Fruit fly (Drosophila melanogaster) whole organism, embryonic: ENCODE measurements around the gene bab2.
A peak's percentile ranks its signal among the peaks of the same experiment; 100 is the strongest.

Source experiments
- Adf1 ChIP-seq: fragments of 200-800 bp; sonication (Bioruptor generic); IDR thresholded peaks from 2 replicates; pipeline ENCODE4 v1.3.6; 2022; ENCODE audit warnings: missing biosample characterization, missing genetic modification characterization
- Atf3 ChIP-seq: fragments of 200-800 bp; sonication (Bioruptor generic); optimal IDR thresholded peaks from 3 replicates; lab custom pipeline; 2016; ENCODE audit warnings: missing biosample characterization, missing genetic modification characterization
- Bdp1 ChIP-seq: fragments of 200-800 bp; sonication (Bioruptor generic); optimal IDR thresholded peaks from 3 replicates; lab custom pipeline; 2016; ENCODE audit warnings: missing biosample characterization, missing genetic modification characterization
- CG10274 ChIP-seq: fragments of 200-800 bp; sonication (Bioruptor generic); optimal IDR thresholded peaks from 3 replicates; lab custom pipeline; 2017; ENCODE audit warnings: missing biosample characterization, mild to moderate bottlenecking, missing genetic modification characterization
- CG11504 ChIP-seq: fragments of 200-800 bp; sonication (Bioruptor generic); optimal IDR thresholded peaks from 3 replicates; lab custom pipeline; 2019; ENCODE audit warnings: missing biosample characterization, mild to moderate bottlenecking, missing genetic modification characterization, moderate library complexity
- CG12155 ChIP-seq: fragments of 200-800 bp; sonication (Bioruptor generic); optimal IDR thresholded peaks from 3 replicates; lab custom pipeline; 2016; ENCODE audit warnings: missing biosample characterization, missing genetic modification characterization
- CG12236 ChIP-seq: fragments of 200-800 bp; sonication (Bioruptor generic); optimal IDR thresholded peaks from 2 replicates; lab custom pipeline; 2016; ENCODE audit warnings: missing biosample characterization, missing genetic modification characterization
- CG12391 ChIP-seq: fragments of 200-800 bp; sonication (Bioruptor generic); optimal IDR thresholded peaks from 3 replicates; lab custom pipeline; 2018; ENCODE audit warnings: missing biosample characterization, mild to moderate bottlenecking, missing genetic modification characterization, moderate library complexity
- CG12659 ChIP-seq: fragments of 200-800 bp; sonication (Bioruptor generic); optimal IDR thresholded peaks from 3 replicates; lab custom pipeline; 2017; ENCODE audit warnings: mild to moderate bottlenecking, missing biosample characterization, missing genetic modification reagents, missing genetic modification characterization
- CG13424 ChIP-seq: fragments of 200-800 bp; sonication (Bioruptor generic); optimal IDR thresholded peaks from 2 replicates; lab custom pipeline; 2019; ENCODE audit warnings: missing biosample characterization, mild to moderate bottlenecking, missing genetic modification characterization, moderate library complexity
- CG15011 ChIP-seq: fragments of 200-800 bp; sonication (Bioruptor generic); optimal IDR thresholded peaks from 3 replicates; lab custom pipeline; 2018; ENCODE audit warnings: missing biosample characterization, mild to moderate bottlenecking, missing genetic modification characterization
- CG1647 ChIP-seq: fragments of 200-800 bp; sonication (Bioruptor generic); optimal IDR thresholded peaks from 3 replicates; lab custom pipeline; 2016; ENCODE audit warnings: missing biosample characterization, missing genetic modification characterization
- CG18599 ChIP-seq: fragments of 200-800 bp; sonication (Bioruptor generic); optimal IDR thresholded peaks from 3 replicates; lab custom pipeline; 2017; ENCODE audit warnings: missing biosample characterization, missing genetic modification characterization, mild to moderate bottlenecking, moderate library complexity, missing genetic modification reagents
- CG18619 ChIP-seq: fragments of 200-800 bp; sonication (Bioruptor generic); optimal IDR thresholded peaks from 3 replicates; lab custom pipeline; 2017; ENCODE audit warnings: missing biosample characterization, mild to moderate bottlenecking, missing genetic modification characterization
- CG18764 ChIP-seq: fragments of 200-800 bp; sonication (Bioruptor generic); optimal IDR thresholded peaks from 3 replicates; lab custom pipeline; 2016; ENCODE audit warnings: missing biosample characterization, missing genetic modification characterization
- CG2199 ChIP-seq: fragments of 200-800 bp; sonication (Bioruptor generic); IDR thresholded peaks from 3 replicates; pipeline ENCODE4 v1.3.6; 2022; ENCODE audit warnings: missing biosample characterization, missing genetic modification characterization
- CG2678 ChIP-seq: fragments of 200-800 bp; sonication (Bioruptor generic); optimal IDR thresholded peaks from 3 replicates; lab custom pipeline; 2019; ENCODE audit warnings: missing biosample characterization, mild to moderate bottlenecking, missing genetic modification characterization, moderate library complexity
- CG2875 ChIP-seq: fragments of 200-800 bp; sonication (Bioruptor generic); optimal IDR thresholded peaks from 2 replicates; lab custom pipeline; 2017; ENCODE audit warnings: missing biosample characterization, mild to moderate bottlenecking, missing genetic modification characterization, missing genetic modification reagents
- CG31365 ChIP-seq: fragments of 200-800 bp; sonication (Bioruptor generic); optimal IDR thresholded peaks from 2 replicates; lab custom pipeline; 2018; ENCODE audit warnings: missing biosample characterization, mild to moderate bottlenecking, missing genetic modification characterization
- CG6765 ChIP-seq: fragments of 200-800 bp; sonication (Bioruptor generic); optimal IDR thresholded peaks from 3 replicates; lab custom pipeline; 2017; ENCODE audit warnings: missing biosample characterization, mild to moderate bottlenecking, missing genetic modification characterization
- CG6791 ChIP-seq: fragments of 200-800 bp; sonication (Bioruptor generic); IDR thresholded peaks from 3 replicates; pipeline ENCODE4 v1.3.6; 2022; ENCODE audit warnings: missing biosample characterization, missing genetic modification characterization; ENCODE audit not compliant: partially characterized antibody
- CG7372 ChIP-seq: fragments of 200-800 bp; sonication (Bioruptor generic); IDR thresholded peaks from 2 replicates; pipeline ENCODE4 v1.3.6; 2022; ENCODE audit warnings: missing biosample characterization, missing genetic modification characterization
- CG9215 ChIP-seq: fragments of 200-800 bp; sonication (Bioruptor generic); IDR thresholded peaks from 2 replicates; pipeline ENCODE4 v1.3.6; 2022; ENCODE audit warnings: missing biosample characterization, missing genetic modification characterization
- CTCF ChIP-seq: fragments of 200-800 bp; sonication (Bioruptor generic); optimal IDR thresholded peaks from 2 replicates; lab custom pipeline; 2017; ENCODE audit warnings: missing biosample characterization, mild to moderate bottlenecking, missing genetic modification characterization, moderate library complexity
- Dfd ChIP-seq, 2 experiments: fragments of >200 bp; optimal IDR thresholded peaks; 2 replicates each; lab custom pipeline; 2017; ENCODE audit warnings: missing biosample characterization in 2 of 2, missing genetic modification characterization in 2 of 2
- HmgZ ChIP-seq: fragments of 200-800 bp; sonication (Bioruptor generic); optimal IDR thresholded peaks from 2 replicates; lab custom pipeline; 2018; ENCODE audit warnings: missing biosample characterization, mild to moderate bottlenecking, missing genetic modification characterization
- Hr78 ChIP-seq, 2 experiments: fragments of 200-800 bp in 1 of 2; fragments of >200 bp in 1 of 2; sonication (Bioruptor generic) in 1 of 2; optimal IDR thresholded peaks; 2 replicates each; lab custom pipeline; 2017 to 2019; ENCODE audit warnings: missing biosample characterization in 2 of 2, missing genetic modification characterization in 2 of 2, mild to moderate bottlenecking in 1 of 2, moderate library complexity in 1 of 2
- NFAT ChIP-seq: fragments of 200-800 bp; sonication (Bioruptor generic); IDR thresholded peaks from 2 replicates; pipeline ENCODE4 v1.3.6; 2022; ENCODE audit warnings: missing biosample characterization, missing genetic modification characterization
- Rfx ChIP-seq: fragments of 200-800 bp; sonication (Bioruptor generic); IDR thresholded peaks from 2 replicates; pipeline ENCODE4 v1.3.6; 2022; ENCODE audit warnings: missing biosample characterization, missing genetic modification characterization
- Rx ChIP-seq: fragments of 200-800 bp; sonication (Bioruptor generic); IDR thresholded peaks from 2 replicates; pipeline ENCODE4 v1.3.6; 2022; ENCODE audit warnings: missing biosample characterization, missing genetic modification characterization
- Six4 ChIP-seq: fragments of 200-800 bp; sonication (Bioruptor generic); optimal IDR thresholded peaks from 2 replicates; lab custom pipeline; 2016; ENCODE audit warnings: missing biosample characterization, missing genetic modification characterization
- btn ChIP-seq: fragments of 200-800 bp; sonication (Bioruptor generic); optimal IDR thresholded peaks from 2 replicates; lab custom pipeline; 2016; ENCODE audit warnings: missing biosample characterization, missing genetic modification characterization
- chm ChIP-seq: fragments of 200-800 bp; sonication (Bioruptor generic); IDR thresholded peaks from 2 replicates; pipeline ENCODE4 v1.3.6; 2022; ENCODE audit warnings: missing biosample characterization, missing genetic modification characterization
- crol ChIP-seq: fragments of 200-800 bp; sonication (Bioruptor generic); IDR thresholded peaks from 2 replicates; pipeline ENCODE4 v1.3.6; 2022; ENCODE audit warnings: missing biosample characterization, missing genetic modification characterization
- dan ChIP-seq: fragments of 200-800 bp; sonication (Bioruptor generic); IDR thresholded peaks from 2 replicates; pipeline ENCODE4 v1.3.6; 2022; ENCODE audit warnings: missing biosample characterization, missing genetic modification characterization
- dati ChIP-seq: fragments of 200-800 bp; sonication (Bioruptor generic); IDR thresholded peaks from 2 replicates; pipeline ENCODE4 v1.3.6; 2022; ENCODE audit warnings: missing biosample characterization, missing genetic modification characterization
- dm ChIP-seq: fragments of 200-800 bp; sonication (Bioruptor generic); optimal IDR thresholded peaks from 3 replicates; lab custom pipeline; 2016; ENCODE audit warnings: missing biosample characterization, missing genetic modification characterization
- gro ChIP-seq: fragments of 200-800 bp; sonication (Bioruptor generic); optimal IDR thresholded peaks from 2 replicates; lab custom pipeline; 2016; ENCODE audit warnings: missing biosample characterization, missing genetic modification characterization
- hbn ChIP-seq: fragments of 200-800 bp; sonication (Bioruptor generic); IDR thresholded peaks from 2 replicates; pipeline ENCODE4 v1.3.6; 2022; ENCODE audit warnings: missing biosample characterization, missing genetic modification characterization; ENCODE audit not compliant: partially characterized antibody
- onecut ChIP-seq: fragments of 200-800 bp; sonication (Bioruptor generic); IDR thresholded peaks from 2 replicates; pipeline ENCODE4 v1.3.6; 2022; ENCODE audit warnings: missing biosample characterization, missing genetic modification characterization
- org-1 ChIP-seq: fragments of 200-800 bp; sonication (Bioruptor generic); optimal IDR thresholded peaks from 2 replicates; lab custom pipeline; 2017; ENCODE audit warnings: missing biosample characterization, missing genetic modification characterization
- p53 ChIP-seq: fragments of 200-800 bp; sonication (Bioruptor generic); optimal IDR thresholded peaks from 2 replicates; lab custom pipeline; 2016; ENCODE audit warnings: missing biosample characterization, missing genetic modification characterization
- peb ChIP-seq: fragments of 200-800 bp; sonication (Bioruptor generic); IDR thresholded peaks from 2 replicates; pipeline ENCODE4 v1.3.6; 2022; ENCODE audit warnings: missing biosample characterization, missing genetic modification characterization
- pho ChIP-seq: fragments of 200-800 bp; sonication (Bioruptor generic); optimal IDR thresholded peaks from 2 replicates; lab custom pipeline; 2016; ENCODE audit warnings: missing biosample characterization, missing genetic modification characterization
- pita ChIP-seq: fragments of 200-800 bp; sonication (Bioruptor generic); optimal IDR thresholded peaks from 2 replicates; lab custom pipeline; 2017; ENCODE audit warnings: missing biosample characterization, mild to moderate bottlenecking, missing genetic modification characterization
- pzg ChIP-seq: fragments of 200-800 bp; sonication (Bioruptor generic); optimal IDR thresholded peaks from 3 replicates; lab custom pipeline; 2018; ENCODE audit warnings: missing biosample characterization, mild to moderate bottlenecking, missing genetic modification characterization, moderate library complexity
- repo ChIP-seq: fragments of 200-800 bp; sonication (Bioruptor generic); optimal IDR thresholded peaks from 2 replicates; lab custom pipeline; 2016; ENCODE audit warnings: missing biosample characterization, missing genetic modification characterization
- sens ChIP-seq: fragments of 200-800 bp; sonication (Bioruptor generic); peaks from one replicate; lab custom pipeline; 2016; ENCODE audit warnings: missing biosample characterization, missing genetic modification characterization
- slbo ChIP-seq: fragments of 200-800 bp; sonication (Bioruptor generic); IDR thresholded peaks from 2 replicates; pipeline ENCODE4 v1.3.6; 2022; ENCODE audit warnings: missing biosample characterization, missing genetic modification characterization
- trh ChIP-seq: fragments of 200-800 bp; sonication (Bioruptor generic); optimal IDR thresholded peaks from 2 replicates; lab custom pipeline; 2016; ENCODE audit warnings: missing biosample characterization, missing genetic modification characterization
- tx ChIP-seq: fragments of 200-800 bp; sonication (Bioruptor generic); optimal IDR thresholded peaks from 2 replicates; lab custom pipeline; 2016; ENCODE audit warnings: missing biosample characterization, missing genetic modification characterization
- wor ChIP-seq: fragments of 200-800 bp; sonication (Bioruptor generic); IDR thresholded peaks from 2 replicates; pipeline ENCODE4 v1.3.6; 2022; ENCODE audit warnings: missing biosample characterization, missing genetic modification characterization
- yki ChIP-seq: fragments of >200 bp; optimal IDR thresholded peaks from 3 replicates; lab custom pipeline; 2018
- zfh2 ChIP-seq: fragments of 200-800 bp; sonication (Bioruptor generic); optimal IDR thresholded peaks from 2 replicates; lab custom pipeline; 2016; ENCODE audit warnings: missing biosample characterization, missing genetic modification characterization

bab2 gene

dm6 chr3L:1166266-1166665 is 10.8 kb downstream of the bab2 start (continued):
- peak; percentile 47 for TF ChIP-seq CG18599 (GFP tag; lab: Kevin White, UChicago)
- no peak for TF ChIP-seq wor
- peak; percentile 87 for TF ChIP-seq CG2875
- TF ChIP-seq CG12391 (tag; lab: Kevin White, UChicago), result no peak
- TF ChIP-seq zfh2 (GFP tag; lab: Kevin White, UChicago), result no peak
- TF ChIP-seq Six4, result no peak
- no peak for TF ChIP-seq crol (GFP tag; lab: Robert Waterston, UW)
- TF ChIP-seq yki, result no peak
- TF ChIP-seq CG1647 (GFP tag; lab: Kevin White, UChicago), result peak; percentile 2
- TF ChIP-seq NFAT, result no peak
- TF ChIP-seq CG10274 (GFP tag; lab: Kevin White, UChicago), result no peak
- no peak for TF ChIP-seq CG6791 (GFP tag; lab: Robert Waterston, UW)
- no peak for TF ChIP-seq Rx (GFP tag; lab: Robert Waterston, UW)
- no peak for TF ChIP-seq Adf1 (GFP tag; lab: Robert Waterston, UW)
- peak; percentile 17 for TF ChIP-seq HmgZ
- no peak for TF ChIP-seq CG12155 (GFP tag; lab: Kevin White, UChicago)
- TF ChIP-seq CG2678 (tag; lab: Kevin White, UChicago), result peak; percentile 72
- TF ChIP-seq CG12659 (GFP tag; lab: Kevin White, UChicago), result peak; percentile 36
- peak; percentile 45; the same call in 1 of the 2 replicates for TF ChIP-seq peb (GFP tag; lab: Robert Waterston, UW)
- TF ChIP-seq CG18764 (GFP tag; lab: Kevin White, UChicago), result peak; percentile 1
- TF ChIP-seq CG13424 (tag; lab: Kevin White, UChicago), result peak; percentile 61
- TF ChIP-seq CG12236 (GFP tag; lab: Kevin White, UChicago), result peak; percentile 39
- no peak for TF ChIP-seq gro (GFP tag; lab: Kevin White, UChicago)
- peak; percentile 55 for TF ChIP-seq CG15011 (GFP tag; lab: Kevin White, UChicago)
- TF ChIP-seq Atf3 (GFP tag; lab: Kevin White, UChicago), result no peak
- TF ChIP-seq CTCF (GFP tag; lab: Kevin White, UChicago), result peak; percentile 28
- peak; percentile 52 for TF ChIP-seq org-1
- no peak for TF ChIP-seq pzg (GFP tag; lab: Kevin White, UChicago)
- TF ChIP-seq repo (GFP tag; lab: Kevin White, UChicago), result no peak
- TF ChIP-seq Bdp1 (GFP tag; lab: Kevin White, UChicago), result no peak
- TF ChIP-seq CG31365 (tag; lab: Kevin White, UChicago), result peak; percentile 59
- peak; percentile 60 for TF ChIP-seq onecut
- TF ChIP-seq tx (GFP tag; lab: Kevin White, UChicago), result no peak
- TF ChIP-seq CG18619, result peak; percentile 52
- TF ChIP-seq Dfd (GFP tag; optimal IDR thresholded peaks at IDR 0.05; lab: Kevin White, UChicago), result no peak
- TF ChIP-seq trh (GFP tag; lab: Kevin White, UChicago), result peak; percentile 35
- TF ChIP-seq Rfx (GFP tag; lab: Robert Waterston, UW), result no peak
- TF ChIP-seq CG9215 (GFP tag; lab: Robert Waterston, UW), result no peak
- no peak for TF ChIP-seq dati (GFP tag; lab: Robert Waterston, UW)
- TF ChIP-seq slbo (GFP tag; lab: Robert Waterston, UW), result no peak
- no peak for TF ChIP-seq CG6765 (GFP tag; lab: Kevin White, UChicago)
- TF ChIP-seq CG7372 (GFP tag; lab: Robert Waterston, UW), result no peak
- no peak for TF ChIP-seq dan (GFP tag; lab: Robert Waterston, UW)
- TF ChIP-seq pho, result no peak
- TF ChIP-seq sens (GFP tag; lab: Kevin White, UChicago), result peak; percentile 94
- no peak for TF ChIP-seq pita (GFP tag; lab: Kevin White, UChicago)
- peak; percentile 34 for TF ChIP-seq p53 (GFP tag; lab: Kevin White, UChicago)
- TF ChIP-seq btn (GFP tag; lab: Kevin White, UChicago), result peak; percentile 49
- no peak for TF ChIP-seq Hr78 (GFP tag; optimal IDR thresholded peaks at IDR 0.05; lab: Kevin White, UChicago)
- no peak for TF ChIP-seq hbn (GFP tag; lab: Robert Waterston, UW)
- peak; percentile 56 for TF ChIP-seq CG11504
- no peak for TF ChIP-seq dm (GFP tag; lab: Kevin White, UChicago)
- TF ChIP-seq CG2199 (GFP tag; lab: Robert Waterston, UW), result no peak
- TF ChIP-seq chm (GFP tag; lab: Robert Waterston, UW), result peak; percentile 63; the same call in 1 of the 2 replicates
